Fruit fly (Drosophila melanogaster) whole organism, prepupa: ENCODE measurements around the gene CG15358.

Experiments used
- Blimp-1 ChIP-seq: fragments of 200-800 bp; sonication (Bioruptor generic); optimal IDR thresholded peaks from 3 replicates; lab custom pipeline; 2017; ENCODE audit warnings: missing biosample characterization, missing genetic modification characterization, mild to moderate bottlenecking, moderate library complexity, missing genetic modification reagents
- CG10669 ChIP-seq: fragments of 200-800 bp; sonication (Bioruptor generic); optimal IDR thresholded peaks from 3 replicates; lab custom pipeline; 2018; ENCODE audit warnings: missing biosample characterization, mild to moderate bottlenecking, missing genetic modification characterization, moderate library complexity
- CG11294 ChIP-seq: fragments of 200-800 bp; sonication (Bioruptor generic); IDR thresholded peaks from 2 replicates; pipeline ENCODE4 v1.3.6; 2022; ENCODE audit warnings: missing biosample characterization, missing genetic modification characterization
- CG11762 ChIP-seq: fragments of 200-800 bp; sonication (Bioruptor generic); optimal IDR thresholded peaks from 3 replicates; lab custom pipeline; 2016; ENCODE audit warnings: missing biosample characterization, missing genetic modification characterization; ENCODE audit not compliant: insufficient read depth
- CG15336 ChIP-seq: fragments of 200-800 bp; sonication (Bioruptor generic); IDR thresholded peaks from 2 replicates; pipeline ENCODE4 v1.3.6; 2022; ENCODE audit warnings: missing biosample characterization, missing genetic modification characterization
- CG1621 ChIP-seq: fragments of 200-800 bp; sonication (Bioruptor generic); optimal IDR thresholded peaks from 3 replicates; lab custom pipeline; 2018; ENCODE audit warnings: missing biosample characterization, mild to moderate bottlenecking, missing genetic modification characterization
- CG16779 ChIP-seq: fragments of 200-800 bp; sonication (Bioruptor generic); optimal IDR thresholded peaks from 3 replicates; lab custom pipeline; 2017; ENCODE audit warnings: missing biosample characterization, mild to moderate bottlenecking, missing genetic modification characterization
- CG3032 ChIP-seq: fragments of 200-800 bp; optimal IDR thresholded peaks from 2 replicates; lab custom pipeline; 2019; ENCODE audit warnings: missing biosample characterization, mild to moderate bottlenecking, missing genetic modification characterization, moderate library complexity
- CG32006 ChIP-seq: fragments of 200-800 bp; sonication (Bioruptor generic); optimal IDR thresholded peaks from 3 replicates; lab custom pipeline; 2017; ENCODE audit warnings: missing biosample characterization, mild to moderate bottlenecking, missing genetic modification characterization
- CG34406 ChIP-seq: fragments of 200-800 bp; sonication (Bioruptor generic); optimal IDR thresholded peaks from 3 replicates; lab custom pipeline; 2016; ENCODE audit warnings: missing biosample characterization, missing genetic modification characterization
- CG3919 ChIP-seq: fragments of 200-800 bp; sonication (Bioruptor generic); optimal IDR thresholded peaks from 3 replicates; lab custom pipeline; 2016; ENCODE audit warnings: missing biosample characterization, missing genetic modification characterization
- CG4318 ChIP-seq: fragments of 200-800 bp; sonication (Bioruptor generic); optimal IDR thresholded peaks from 3 replicates; lab custom pipeline; 2017; ENCODE audit warnings: missing biosample characterization, mild to moderate bottlenecking, missing genetic modification characterization
- CG6163 ChIP-seq: fragments of 200-800 bp; sonication (Bioruptor generic); IDR thresholded peaks from 3 replicates; pipeline ENCODE4 v1.3.6; 2022; ENCODE audit warnings: missing biosample characterization, missing genetic modification characterization
- CG6276 ChIP-seq: fragments of 200-800 bp; sonication (Bioruptor generic); optimal IDR thresholded peaks from 2 replicates; lab custom pipeline; 2017; ENCODE audit warnings: missing biosample characterization, mild to moderate bottlenecking, missing genetic modification characterization
- CG7368 ChIP-seq: fragments of 200-800 bp; sonication (Bioruptor generic); optimal IDR thresholded peaks from 3 replicates; lab custom pipeline; 2016; ENCODE audit warnings: missing biosample characterization, missing genetic modification characterization
- CG8119 ChIP-seq: fragments of 200-800 bp; sonication (Bioruptor generic); IDR thresholded peaks from 3 replicates; pipeline ENCODE4 v1.3.6; 2022; ENCODE audit warnings: missing biosample characterization, missing genetic modification characterization
- CG8319 ChIP-seq: fragments of 200-800 bp; sonication (Bioruptor generic); optimal IDR thresholded peaks from 3 replicates; lab custom pipeline; 2016; ENCODE audit warnings: missing biosample characterization, missing genetic modification characterization
- CG8632 ChIP-seq: fragments of 200-800 bp; sonication (Bioruptor generic); optimal IDR thresholded peaks from 3 replicates; lab custom pipeline; 2016; ENCODE audit warnings: missing biosample characterization, missing genetic modification characterization
- CG9139 ChIP-seq: fragments of 200-800 bp; sonication (Bioruptor generic); optimal IDR thresholded peaks from 3 replicates; lab custom pipeline; 2017; ENCODE audit warnings: missing biosample characterization, mild to moderate bottlenecking, missing genetic modification characterization
- Eip78C ChIP-seq: fragments of 200-800 bp; sonication (Bioruptor generic); peaks from one replicate; lab custom pipeline; 2016; ENCODE audit warnings: missing biosample characterization, missing genetic modification characterization
- Eip93F ChIP-seq: fragments of 200-800 bp; sonication (Bioruptor generic); optimal IDR thresholded peaks from 2 replicates; lab custom pipeline; 2016; ENCODE audit warnings: missing biosample characterization, mild to moderate bottlenecking, missing genetic modification characterization
- Gug ChIP-seq: fragments of 200-800 bp; sonication (Bioruptor generic); IDR thresholded peaks from 2 replicates; pipeline ENCODE4 v1.3.6; 2022; ENCODE audit warnings: missing biosample characterization, missing genetic modification characterization
- Hr38 ChIP-seq: sonication (Bioruptor generic); optimal IDR thresholded peaks from 2 replicates; lab custom pipeline; 2016; ENCODE audit warnings: missing biosample characterization, missing genetic modification characterization
- Hr39 ChIP-seq: fragments of 200-800 bp; sonication (Bioruptor generic); optimal IDR thresholded peaks from 2 replicates; lab custom pipeline; 2016; ENCODE audit warnings: missing biosample characterization, missing genetic modification characterization
- Lpt ChIP-seq: fragments of 200-800 bp; sonication (Bioruptor generic); optimal IDR thresholded peaks from 3 replicates; lab custom pipeline; 2016; ENCODE audit warnings: missing biosample characterization, missing genetic modification characterization
- Met ChIP-seq: fragments of 200-800 bp; sonication (Bioruptor generic); optimal IDR thresholded peaks from 3 replicates; lab custom pipeline; 2016; ENCODE audit warnings: missing biosample characterization, missing genetic modification characterization
- OdsH ChIP-seq: fragments of 200-800 bp; sonication (Bioruptor generic); optimal IDR thresholded peaks from 3 replicates; lab custom pipeline; 2016; ENCODE audit warnings: missing biosample characterization, missing genetic modification characterization
- Smox ChIP-seq: fragments of 200-800 bp; sonication (Bioruptor generic); optimal IDR thresholded peaks from 3 replicates; lab custom pipeline; 2016; ENCODE audit warnings: missing biosample characterization, missing genetic modification characterization
- Sox102F ChIP-seq: fragments of 200-800 bp; sonication (Bioruptor generic); optimal IDR thresholded peaks from 2 replicates; lab custom pipeline; 2016; ENCODE audit warnings: missing biosample characterization, mild to moderate bottlenecking, missing genetic modification characterization
- Sox14 ChIP-seq: fragments of 200-800 bp; sonication (Bioruptor generic); optimal IDR thresholded peaks from 3 replicates; lab custom pipeline; 2016; ENCODE audit warnings: missing biosample characterization, missing genetic modification characterization
- Sox15 ChIP-seq: fragments of 200-800 bp; sonication (Bioruptor generic); optimal IDR thresholded peaks from 3 replicates; lab custom pipeline; 2016; ENCODE audit warnings: missing biosample characterization, missing genetic modification characterization
- cyc ChIP-seq: fragments of 200-800 bp; sonication (Bioruptor generic); optimal IDR thresholded peaks from 3 replicates; lab custom pipeline; 2016; ENCODE audit warnings: missing biosample characterization, missing genetic modification characterization
- dac ChIP-seq: fragments of 200-800 bp; sonication (Bioruptor generic); optimal IDR thresholded peaks from 2 replicates; lab custom pipeline; 2017; ENCODE audit warnings: missing biosample characterization, mild to moderate bottlenecking, missing genetic modification characterization
- eg ChIP-seq: fragments of 200-800 bp; sonication (Bioruptor generic); IDR thresholded peaks from 3 replicates; pipeline ENCODE4 v1.3.6; 2022; ENCODE audit warnings: missing biosample characterization, missing genetic modification characterization
- esn ChIP-seq: fragments of 200-800 bp; sonication (Bioruptor generic); optimal IDR thresholded peaks from 2 replicates; lab custom pipeline; 2016; ENCODE audit warnings: missing biosample characterization, mild to moderate bottlenecking, missing genetic modification characterization, moderate library complexity
- fd59A ChIP-seq: fragments of 200-800 bp; sonication (Bioruptor generic); optimal IDR thresholded peaks from 2 replicates; lab custom pipeline; 2017; ENCODE audit warnings: missing biosample characterization, mild to moderate bottlenecking, missing genetic modification characterization, missing genetic modification reagents
- fd85E ChIP-seq: fragments of 200-800 bp; sonication (Bioruptor generic); optimal IDR thresholded peaks from 3 replicates; lab custom pipeline; 2016; ENCODE audit warnings: missing biosample characterization, missing genetic modification characterization
- fkh ChIP-seq: fragments of 200-800 bp; sonication (Bioruptor generic); optimal IDR thresholded peaks from 3 replicates; lab custom pipeline; 2017; ENCODE audit warnings: missing biosample characterization, mild to moderate bottlenecking, missing genetic modification characterization, moderate library complexity
- net ChIP-seq: fragments of 200-800 bp; sonication (Bioruptor generic); optimal IDR thresholded peaks from 3 replicates; lab custom pipeline; 2016; ENCODE audit warnings: missing biosample characterization, missing genetic modification characterization
- pdm3 ChIP-seq: fragments of 200-800 bp; sonication (Bioruptor generic); optimal IDR thresholded peaks from 3 replicates; lab custom pipeline; 2016; ENCODE audit warnings: missing biosample characterization, missing genetic modification characterization
- spab ChIP-seq: fragments of 200-800 bp; sonication (Bioruptor generic); optimal IDR thresholded peaks from 2 replicates; lab custom pipeline; 2017; ENCODE audit warnings: missing biosample characterization, mild to moderate bottlenecking, missing genetic modification characterization, missing genetic modification reagents
- svp ChIP-seq: fragments of 200-800 bp; sonication (Bioruptor generic); peaks from one replicate; lab custom pipeline; 2016; ENCODE audit warnings: missing biosample characterization, missing genetic modification characterization
- topi ChIP-seq: fragments of 200-800 bp; sonication (Bioruptor generic); optimal IDR thresholded peaks from 3 replicates; lab custom pipeline; 2016; ENCODE audit warnings: missing biosample characterization, missing genetic modification characterization
- vri ChIP-seq: fragments of 200-800 bp; sonication (Bioruptor generic); optimal IDR thresholded peaks from 3 replicates; lab custom pipeline; 2016; ENCODE audit warnings: missing biosample characterization, mild to moderate bottlenecking, missing genetic modification characterization

Gene CG15358

dm6 chr2L:1906326-1906725, 23.3 kb upstream of the CG15358 start:
- TF ChIP-seq Sox102F (GFP tag; lab: Kevin White, UChicago): no peak
- TF ChIP-seq CG1621 (tag; lab: Kevin White, UChicago): no peak
- TF ChIP-seq cyc (GFP tag; lab: Kevin White, UChicago): no peak
- no peak for TF ChIP-seq CG11762
- TF ChIP-seq Eip93F (GFP tag; lab: Kevin White, UChicago): no peak
- no peak for TF ChIP-seq CG32006 (GFP tag; lab: Kevin White, UChicago)
- TF ChIP-seq CG34406: no peak
- TF ChIP-seq fkh (GFP tag; lab: Kevin White, UChicago): no peak
- no peak for TF ChIP-seq esn

- no peak for TF ChIP-seq dac (GFP tag; lab: Kevin White, UChicago)
- TF ChIP-seq CG6163 (GFP tag; lab: Robert Waterston, UW): 0 out of 3 replicates have a peak, but pooled peaks have one; percentile 10
These were observed 19.9 kb upstream of the CG15358 start for dm6 chr2L:1902904-1903303.

- TF ChIP-seq svp (GFP tag; lab: Kevin White, UChicago) (peak; percentile 79), OdsH (GFP tag; lab: Kevin White, UChicago) (no peak), fkh (GFP tag; lab: Kevin White, UChicago) (peak; percentile 28)
These were observed 19.2 kb upstream of the CG15358 start for dm6 chr2L:1902243-1902642.

dm6 chr2L:1901269-1901668, 18.3 kb upstream of the CG15358 start:
- no peak for TF ChIP-seq Smox (GFP tag; lab: Kevin White, UChicago)
- peak; percentile 30 for TF ChIP-seq svp (GFP tag; lab: Kevin White, UChicago)
- peak; percentile 75 for TF ChIP-seq Sox14 (GFP tag; lab: Kevin White, UChicago)

dm6 chr2L:1887729-1888128, 4.7 kb upstream of the CG15358 start:
- TF ChIP-seq CG1621 (tag; lab: Kevin White, UChicago): peak; percentile 70
- TF ChIP-seq fd59A (GFP tag; lab: Kevin White, UChicago): peak; percentile 31
- no peak for TF ChIP-seq eg (GFP tag; lab: Robert Waterston, UW)
- peak; percentile 57 for TF ChIP-seq CG7368
- peak; percentile 5 for TF ChIP-seq CG8632
- no peak for TF ChIP-seq CG8119 (GFP tag; lab: Robert Waterston, UW)
- TF ChIP-seq Sox14 (GFP tag; lab: Kevin White, UChicago): peak; percentile 67
- peak; percentile 58 for TF ChIP-seq pdm3 (GFP tag; lab: Kevin White, UChicago)
- TF ChIP-seq CG34406: no peak
- TF ChIP-seq Sox15: no peak
- no peak for TF ChIP-seq Blimp-1 (GFP tag; lab: Kevin White, UChicago)
- TF ChIP-seq CG9139 (GFP tag; lab: Kevin White, UChicago): peak; percentile 26
- no peak for TF ChIP-seq fd85E (GFP tag; lab: Kevin White, UChicago)
- TF ChIP-seq Lpt: peak; percentile 40
- peak; percentile 33 for TF ChIP-seq Smox (GFP tag; lab: Kevin White, UChicago)
- TF ChIP-seq spab (GFP tag; lab: Kevin White, UChicago): peak; percentile 32
- TF ChIP-seq CG15336 (GFP tag; lab: Robert Waterston, UW): no peak
- peak; percentile 36 for TF ChIP-seq Hr39 (GFP tag; lab: Kevin White, UChicago)
- TF ChIP-seq CG6276: no peak
- TF ChIP-seq CG3032 (tag; lab: Kevin White, UChicago): peak; percentile 27
- TF ChIP-seq CG11294 (GFP tag; lab: Robert Waterston, UW): no peak
- peak; percentile 41 for TF ChIP-seq OdsH (GFP tag; lab: Kevin White, UChicago)
- no peak for TF ChIP-seq dac (GFP tag; lab: Kevin White, UChicago)
- peak; percentile 53 for TF ChIP-seq cyc (GFP tag; lab: Kevin White, UChicago)
- no peak for TF ChIP-seq CG16779
- TF ChIP-seq CG8319 (GFP tag; lab: Kevin White, UChicago): no peak
- peak; percentile 50 for TF ChIP-seq CG10669
- TF ChIP-seq Hr38 (GFP tag; lab: Kevin White, UChicago): no peak
- no peak for TF ChIP-seq Gug (GFP tag; lab: Robert Waterston, UW)
- TF ChIP-seq Eip78C: peak; percentile 85
- peak; percentile 48 for TF ChIP-seq topi (GFP tag; lab: Kevin White, UChicago)
- TF ChIP-seq Met (GFP tag; lab: Kevin White, UChicago): peak; percentile 47
- TF ChIP-seq fkh (GFP tag; lab: Kevin White, UChicago): no peak
- TF ChIP-seq CG3919 (GFP tag; lab: Kevin White, UChicago): peak; percentile 69
- TF ChIP-seq net (GFP tag; lab: Kevin White, UChicago): peak; percentile 14
- TF ChIP-seq CG4318: no peak
- no peak for TF ChIP-seq vri
